Worm (Caenorhabditis elegans) whole organism, L4/young adult: ENCODE measurements around the gene C53A5.16.

Experiments used
- W03F9.2 ChIP-seq: fragments of 150-350 bp; optimal IDR thresholded peaks from 2 replicates; lab custom pipeline; 2014; ENCODE audit warnings: missing biosample characterization, missing genetic modification characterization
- dao-5 ChIP-seq: sonication (generic microtip); optimal IDR thresholded peaks from 2 replicates; lab custom pipeline; 2016; ENCODE audit warnings: missing genotype, missing genetic modification characterization, moderate library complexity, missing compliant biosample characterization
- him-1 ChIP-seq: sonication (generic microtip); optimal IDR thresholded peaks from 2 replicates; lab custom pipeline; 2016; ENCODE audit warnings: missing genotype, missing genetic modification reagents, missing genetic modification characterization, missing compliant biosample characterization

DNA sequence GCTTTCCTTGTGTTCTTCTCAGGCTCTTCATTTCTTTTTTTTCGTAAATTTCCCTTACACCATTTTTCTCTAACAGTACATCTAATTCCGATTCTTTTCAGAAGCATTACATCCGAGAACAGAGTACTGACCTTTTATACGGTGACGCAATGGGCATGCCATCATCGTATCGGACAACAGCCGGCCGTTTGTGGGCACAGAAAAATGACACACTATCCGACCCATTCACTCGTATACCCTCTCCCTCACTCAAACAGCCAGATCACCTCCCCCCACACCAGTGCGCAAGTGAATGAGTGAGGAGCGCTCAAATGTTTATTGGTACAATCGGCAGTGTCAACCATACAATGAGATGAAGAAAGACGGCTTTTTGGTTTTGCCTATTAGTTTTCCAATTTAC lies 21.3 kb downstream of the C53A5.16 start, which contains the start of gene R02D5.24:
- TF ChIP-seq him-1 (tag; lab: Kevin White, UChicago) (no peak), dao-5 (tag; lab: Kevin White, UChicago) (no peak), W03F9.2 (no peak)
